Fruit fly (Drosophila melanogaster) whole organism, embryonic: ENCODE data around the gene CG42263.

Experiments
- Ada2b ChIP-seq: fragments of 200-800 bp; sonication (Bioruptor generic); IDR thresholded peaks from 2 replicates; pipeline ENCODE4 v1.3.6; 2022; ENCODE audit warnings: missing biosample characterization, missing genetic modification characterization
- BEAF-32 ChIP-seq: fragments of 200-800 bp; sonication (Bioruptor generic); optimal IDR thresholded peaks from 3 replicates; lab custom pipeline; 2017; ENCODE audit warnings: missing biosample characterization, missing genetic modification characterization, mild to moderate bottlenecking, moderate library complexity, missing genetic modification reagents
- Bdp1 ChIP-seq: fragments of 200-800 bp; sonication (Bioruptor generic); optimal IDR thresholded peaks from 3 replicates; lab custom pipeline; 2016; ENCODE audit warnings: missing biosample characterization, missing genetic modification characterization
- Bgb ChIP-seq: fragments of 200-800 bp; sonication (Bioruptor generic); IDR thresholded peaks from 2 replicates; pipeline ENCODE4 v1.3.6; 2022; ENCODE audit warnings: missing biosample characterization, missing genetic modification characterization; ENCODE audit not compliant: partially characterized antibody
- CG10366 ChIP-seq: fragments of 200-800 bp; sonication (Bioruptor generic); IDR thresholded peaks from 2 replicates; pipeline ENCODE4 v1.3.6; 2022; ENCODE audit warnings: missing biosample characterization, missing genetic modification characterization
- CG11504 ChIP-seq: fragments of 200-800 bp; sonication (Bioruptor generic); optimal IDR thresholded peaks from 3 replicates; lab custom pipeline; 2019; ENCODE audit warnings: missing biosample characterization, mild to moderate bottlenecking, missing genetic modification characterization, moderate library complexity
- CG12391 ChIP-seq: fragments of 200-800 bp; sonication (Bioruptor generic); optimal IDR thresholded peaks from 3 replicates; lab custom pipeline; 2018; ENCODE audit warnings: missing biosample characterization, mild to moderate bottlenecking, missing genetic modification characterization, moderate library complexity
- CG13296 ChIP-seq: fragments of 200-800 bp; sonication (Bioruptor generic); optimal IDR thresholded peaks from 3 replicates; lab custom pipeline; 2018; ENCODE audit warnings: missing biosample characterization, mild to moderate bottlenecking, missing genetic modification characterization
- CG15696 ChIP-seq: fragments of 200-800 bp; sonication (Bioruptor generic); optimal IDR thresholded peaks from 2 replicates; lab custom pipeline; 2019; ENCODE audit warnings: missing biosample characterization, mild to moderate bottlenecking, missing genetic modification characterization, moderate library complexity
- CG17359 ChIP-seq: fragments of 200-800 bp; sonication (Bioruptor generic); optimal IDR thresholded peaks from 3 replicates; lab custom pipeline; 2018; ENCODE audit warnings: missing biosample characterization, mild to moderate bottlenecking, missing genetic modification characterization, moderate library complexity
- CG17361 ChIP-seq: fragments of 200-800 bp; sonication (Bioruptor generic); IDR thresholded peaks from 3 replicates; pipeline ENCODE4 v1.3.6; 2022; ENCODE audit warnings: missing biosample characterization, missing genetic modification characterization
- CG2199 ChIP-seq: fragments of 200-800 bp; sonication (Bioruptor generic); IDR thresholded peaks from 3 replicates; pipeline ENCODE4 v1.3.6; 2022; ENCODE audit warnings: missing biosample characterization, missing genetic modification characterization
- CG30403 ChIP-seq: fragments of 200-800 bp; sonication (Bioruptor generic); optimal IDR thresholded peaks from 3 replicates; lab custom pipeline; 2016; ENCODE audit warnings: missing biosample characterization, missing genetic modification characterization
- CG4707 ChIP-seq: fragments of 200-800 bp; sonication (Bioruptor generic); optimal IDR thresholded peaks from 2 replicates; lab custom pipeline; 2018; ENCODE audit warnings: missing biosample characterization, mild to moderate bottlenecking, missing genetic modification characterization, moderate library complexity
- CG4854 ChIP-seq: fragments of 200-800 bp; sonication (Bioruptor generic); optimal IDR thresholded peaks from 2 replicates; lab custom pipeline; 2016; ENCODE audit warnings: missing biosample characterization, missing genetic modification characterization, inconsistent platforms
- CG7786 ChIP-seq: fragments of 200-800 bp; sonication (Bioruptor generic); optimal IDR thresholded peaks from 2 replicates; lab custom pipeline; 2016; ENCODE audit warnings: missing biosample characterization, missing genetic modification characterization
- CG7839 ChIP-seq: fragments of 200-800 bp; sonication (Bioruptor generic); optimal IDR thresholded peaks from 3 replicates; lab custom pipeline; 2018; ENCODE audit warnings: missing biosample characterization, mild to moderate bottlenecking, missing genetic modification characterization, moderate library complexity
- CG9437 ChIP-seq: fragments of 200-800 bp; sonication (Bioruptor generic); optimal IDR thresholded peaks from 2 replicates; lab custom pipeline; 2018; ENCODE audit warnings: missing biosample characterization, mild to moderate bottlenecking, missing genetic modification characterization
- CG9727 ChIP-seq: fragments of 200-800 bp; sonication (Bioruptor generic); optimal IDR thresholded peaks from 3 replicates; lab custom pipeline; 2017; ENCODE audit warnings: missing biosample characterization, mild to moderate bottlenecking, missing genetic modification characterization
- CHES-1-like ChIP-seq: fragments of 200-800 bp; sonication (Bioruptor generic); optimal IDR thresholded peaks from 2 replicates; lab custom pipeline; 2016; ENCODE audit warnings: missing biosample characterization, missing genetic modification characterization
- Chrac-16 ChIP-seq: fragments of 200-800 bp; sonication (Bioruptor generic); optimal IDR thresholded peaks from 3 replicates; lab custom pipeline; 2016; ENCODE audit warnings: missing biosample characterization, missing genetic modification characterization
- CkIIα-i1 ChIP-seq: fragments of 200-800 bp; sonication (Bioruptor generic); IDR thresholded peaks from 2 replicates; pipeline ENCODE4 v1.3.6; 2022; ENCODE audit warnings: missing biosample characterization, missing genetic modification characterization
- E2f1 ChIP-seq: fragments of 200-800 bp; sonication (Bioruptor generic); IDR thresholded peaks from 2 replicates; pipeline ENCODE4 v1.3.6; 2022; ENCODE audit warnings: missing biosample characterization, missing genetic modification characterization
- ERR ChIP-seq: fragments of 200-800 bp; sonication (Bioruptor generic); optimal IDR thresholded peaks from 2 replicates; lab custom pipeline; 2016; ENCODE audit warnings: missing biosample characterization, missing genetic modification characterization
- Fer3 ChIP-seq: fragments of 200-800 bp; sonication (Bioruptor generic); optimal IDR thresholded peaks from 2 replicates; lab custom pipeline; 2018; ENCODE audit warnings: missing biosample characterization, mild to moderate bottlenecking, missing genetic modification characterization, moderate library complexity
- HmgZ ChIP-seq: fragments of 200-800 bp; sonication (Bioruptor generic); optimal IDR thresholded peaks from 2 replicates; lab custom pipeline; 2018; ENCODE audit warnings: missing biosample characterization, mild to moderate bottlenecking, missing genetic modification characterization
- Lpt ChIP-seq: fragments of >200 bp; optimal IDR thresholded peaks from 2 replicates; lab custom pipeline; 2018; ENCODE audit warnings: missing biosample characterization, missing genetic modification characterization
- NFAT ChIP-seq: fragments of 200-800 bp; sonication (Bioruptor generic); IDR thresholded peaks from 2 replicates; pipeline ENCODE4 v1.3.6; 2022; ENCODE audit warnings: missing biosample characterization, missing genetic modification characterization
- Sry-δ ChIP-seq: fragments of 200-800 bp; sonication (Bioruptor generic); optimal IDR thresholded peaks from 2 replicates; lab custom pipeline; 2016; ENCODE audit warnings: missing biosample characterization, missing genetic modification characterization
- Usf ChIP-seq: fragments of 200-800 bp; sonication (Bioruptor generic); optimal IDR thresholded peaks from 2 replicates; lab custom pipeline; 2017; ENCODE audit warnings: missing genotype, missing biosample characterization, missing genetic modification characterization
- bab2 ChIP-seq: fragments of 200-800 bp; sonication (Bioruptor generic); optimal IDR thresholded peaks from 2 replicates; lab custom pipeline; 2016; ENCODE audit warnings: missing biosample characterization, missing genetic modification characterization
- bigmax ChIP-seq: fragments of 200-800 bp; sonication (Bioruptor generic); optimal IDR thresholded peaks from 2 replicates; lab custom pipeline; 2018; ENCODE audit warnings: missing biosample characterization, mild to moderate bottlenecking, missing genetic modification characterization
- btn ChIP-seq: fragments of 200-800 bp; sonication (Bioruptor generic); optimal IDR thresholded peaks from 2 replicates; lab custom pipeline; 2016; ENCODE audit warnings: missing biosample characterization, missing genetic modification characterization
- crc ChIP-seq: fragments of 200-800 bp; sonication (Bioruptor generic); optimal IDR thresholded peaks from 2 replicates; lab custom pipeline; 2016; ENCODE audit warnings: missing biosample characterization, missing genetic modification characterization
- cwo ChIP-seq: fragments of 200-800 bp; sonication (Bioruptor generic); optimal IDR thresholded peaks from 3 replicates; lab custom pipeline; 2017; ENCODE audit warnings: missing biosample characterization, missing genetic modification characterization, mild to moderate bottlenecking, moderate library complexity, missing genetic modification reagents
- da ChIP-seq: fragments of 200-800 bp; sonication (Bioruptor generic); optimal IDR thresholded peaks from 2 replicates; lab custom pipeline; 2016; ENCODE audit warnings: missing biosample characterization, missing genetic modification characterization
- dpn ChIP-seq, 2 experiments: fragments of 200-800 bp; sonication (Bioruptor generic); optimal IDR thresholded peaks; 3 replicates each; lab custom pipeline; 2016; ENCODE audit warnings: missing biosample characterization in 2 of 2, missing genetic modification characterization in 2 of 2
- ems ChIP-seq: fragments of 200-800 bp; sonication (Bioruptor generic); optimal IDR thresholded peaks from 3 replicates; lab custom pipeline; 2016; ENCODE audit warnings: missing biosample characterization, missing genetic modification characterization
- gsb ChIP-seq: fragments of 200-800 bp; sonication (Bioruptor generic); IDR thresholded peaks from 2 replicates; pipeline ENCODE4 v1.3.6; 2022; ENCODE audit warnings: missing biosample characterization, missing genetic modification characterization
- hth ChIP-seq: fragments of >200 bp; optimal IDR thresholded peaks from 2 replicates; lab custom pipeline; 2017; ENCODE audit warnings: inconsistent platforms
- jumu ChIP-seq: fragments of 200-800 bp; sonication (Bioruptor generic); optimal IDR thresholded peaks from 3 replicates; lab custom pipeline; 2016; ENCODE audit warnings: missing biosample characterization, missing genetic modification characterization
- ken ChIP-seq: fragments of 200-800 bp; sonication (Bioruptor generic); IDR thresholded peaks from 3 replicates; pipeline ENCODE4 v1.3.6; 2022; ENCODE audit warnings: missing biosample characterization, missing genetic modification characterization
- luna ChIP-seq: fragments of 200-800 bp; sonication (Bioruptor generic); optimal IDR thresholded peaks from 2 replicates; lab custom pipeline; 2016; ENCODE audit warnings: missing biosample characterization, missing genetic modification characterization
- mam ChIP-seq: fragments of 200-800 bp; sonication (Bioruptor generic); optimal IDR thresholded peaks from 3 replicates; lab custom pipeline; 2016; ENCODE audit warnings: missing biosample characterization, missing genetic modification characterization
- nerfin-2 ChIP-seq: fragments of 200-800 bp; sonication (Bioruptor generic); IDR thresholded peaks from 2 replicates; pipeline ENCODE4 v1.3.6; 2022; ENCODE audit warnings: missing biosample characterization, missing genetic modification characterization; ENCODE audit not compliant: partially characterized antibody
- peb ChIP-seq: fragments of 200-800 bp; sonication (Bioruptor generic); IDR thresholded peaks from 2 replicates; pipeline ENCODE4 v1.3.6; 2022; ENCODE audit warnings: missing biosample characterization, missing genetic modification characterization
- pita ChIP-seq: fragments of 200-800 bp; sonication (Bioruptor generic); optimal IDR thresholded peaks from 2 replicates; lab custom pipeline; 2017; ENCODE audit warnings: missing biosample characterization, mild to moderate bottlenecking, missing genetic modification characterization
- ranshi ChIP-seq: fragments of 200-800 bp; sonication (Bioruptor generic); IDR thresholded peaks from 2 replicates; pipeline ENCODE4 v1.3.6; 2022; ENCODE audit warnings: missing biosample characterization, missing genetic modification characterization
- slp2 ChIP-seq: fragments of 200-800 bp; sonication (Bioruptor generic); optimal IDR thresholded peaks from 2 replicates; lab custom pipeline; 2016; ENCODE audit warnings: missing biosample characterization, missing genetic modification characterization
- tap ChIP-seq: fragments of 200-800 bp; optimal IDR thresholded peaks from 3 replicates; lab custom pipeline; 2019; ENCODE audit warnings: missing biosample characterization, mild to moderate bottlenecking, missing genetic modification characterization, moderate library complexity
- tin ChIP-seq: fragments of 200-800 bp; sonication (Bioruptor generic); optimal IDR thresholded peaks from 3 replicates; lab custom pipeline; 2016; ENCODE audit warnings: missing biosample characterization, missing genetic modification characterization
- trem ChIP-seq: fragments of 200-800 bp; optimal IDR thresholded peaks from 3 replicates; lab custom pipeline; 2019; ENCODE audit warnings: missing biosample characterization, mild to moderate bottlenecking, missing genetic modification characterization, moderate library complexity
- z ChIP-seq: fragments of 200-800 bp; sonication (Bioruptor generic); IDR thresholded peaks from 3 replicates; pipeline ENCODE4 v1.3.6; 2022; ENCODE audit warnings: missing biosample characterization, missing genetic modification characterization

The CG42263 gene

DNA sequence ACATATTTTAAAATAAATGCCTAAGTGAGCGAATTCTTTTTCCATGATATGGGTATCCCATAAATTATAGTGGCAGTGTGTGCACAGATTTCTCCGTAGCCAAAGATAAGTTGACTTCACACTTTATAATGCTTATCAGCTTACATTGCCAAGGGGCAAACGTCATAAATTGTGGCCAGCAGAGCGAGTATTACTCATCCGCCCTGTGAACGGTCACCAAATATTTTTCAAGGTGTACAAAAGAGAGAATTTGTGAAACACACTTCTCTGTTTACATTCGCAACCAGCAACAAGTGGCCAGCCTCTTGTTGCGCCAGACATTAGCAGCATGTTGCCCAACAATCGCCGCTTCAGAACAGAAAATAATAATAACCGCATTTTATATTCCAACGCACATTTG is 22.7 kb downstream of the CG42263 start (continued):
- no peak for TF ChIP-seq peb (GFP tag; lab: Robert Waterston, UW)
- TF ChIP-seq Lpt (GFP tag; lab: Kevin White, UChicago): no peak
- no peak for TF ChIP-seq trem (tag; lab: Kevin White, UChicago)
- peak; percentile 48 for TF ChIP-seq CG4707
- TF ChIP-seq jumu (GFP tag; lab: Kevin White, UChicago): no peak
- no peak for TF ChIP-seq CG30403
- no peak for TF ChIP-seq ken (GFP tag; lab: Robert Waterston, UW)
- no peak for TF ChIP-seq ERR (GFP tag; lab: Kevin White, UChicago)
- TF ChIP-seq slp2 (GFP tag; lab: Kevin White, UChicago): no peak
- peak; percentile 64 for TF ChIP-seq CG13296 (GFP tag; lab: Kevin White, UChicago)
- TF ChIP-seq CkIIα-i1 (GFP tag; lab: Robert Waterston, UW): no peak
- TF ChIP-seq crc (GFP tag; lab: Kevin White, UChicago): no peak
- TF ChIP-seq Ada2b (GFP tag; lab: Robert Waterston, UW): no peak
- TF ChIP-seq CG10366: no peak
- TF ChIP-seq btn (GFP tag; lab: Kevin White, UChicago): no peak
- TF ChIP-seq ranshi: peak; percentile 37; the same call in 1 of the 2 replicates
- no peak for TF ChIP-seq Chrac-16 (GFP tag; lab: Kevin White, UChicago)
- TF ChIP-seq CG17359 (tag; lab: Kevin White, UChicago): no peak
- TF ChIP-seq CG15696 (tag; lab: Kevin White, UChicago): no peak
- TF ChIP-seq pita (GFP tag; lab: Kevin White, UChicago): no peak
- TF ChIP-seq hth (lab: Kevin White, UChicago): no peak
- peak; percentile 11 for TF ChIP-seq CG7786
- TF ChIP-seq luna (GFP tag; lab: Kevin White, UChicago): peak; percentile 31
- TF ChIP-seq NFAT: no peak
- TF ChIP-seq z (GFP tag; lab: Robert Waterston, UW): no peak
- no peak for TF ChIP-seq CG9437 (GFP tag; lab: Kevin White, UChicago)
- TF ChIP-seq bigmax (GFP tag; lab: Kevin White, UChicago): no peak
- peak; percentile 12 for TF ChIP-seq CG4854 (GFP tag; lab: Kevin White, UChicago)
- no peak for TF ChIP-seq Bdp1 (GFP tag; lab: Kevin White, UChicago)
- peak; percentile 27 for TF ChIP-seq HmgZ (tag; lab: Kevin White, UChicago)
- TF ChIP-seq Usf (GFP tag; lab: Kevin White, UChicago): no peak
- peak; percentile 2 for TF ChIP-seq CHES-1-like (GFP tag; lab: Kevin White, UChicago)
- no peak for TF ChIP-seq CG17361 (GFP tag; lab: Robert Waterston, UW)
- TF ChIP-seq nerfin-2 (GFP tag; lab: Robert Waterston, UW): no peak
- no peak for TF ChIP-seq tap (tag; lab: Kevin White, UChicago)
- no peak for TF ChIP-seq CG12391 (tag; lab: Kevin White, UChicago)
- no peak for TF ChIP-seq bab2 (GFP tag; lab: Kevin White, UChicago)
- no peak for TF ChIP-seq Bgb
- TF ChIP-seq E2f1 (GFP tag; lab: Robert Waterston, UW): no peak
- TF ChIP-seq BEAF-32 (GFP tag; lab: Kevin White, UChicago): no peak
- peak; percentile 14 for TF ChIP-seq CG7839 (tag; lab: Kevin White, UChicago)
- peak; percentile 19 for TF ChIP-seq Fer3 (tag; lab: Kevin White, UChicago)
- peak; percentile 21 to 41 for TF ChIP-seq dpn (GFP tag; optimal IDR thresholded peaks at IDR 0.05; lab: Kevin White, UChicago)
- TF ChIP-seq CG2199 (GFP tag; lab: Robert Waterston, UW): peak; percentile 53; the same call in 1 of the 3 replicates
- TF ChIP-seq gsb: 0 out of 2 replicates have a peak, but pooled peaks have one; percentile 32
- TF ChIP-seq mam (GFP tag; lab: Kevin White, UChicago): no peak
- no peak for TF ChIP-seq tin (GFP tag; lab: Kevin White, UChicago)
- peak; percentile 99 for TF ChIP-seq CG11504 (tag; lab: Kevin White, UChicago)
- TF ChIP-seq Sry-δ (GFP tag; lab: Kevin White, UChicago): no peak
- TF ChIP-seq CG9727 (GFP tag; lab: Kevin White, UChicago): no peak
- TF ChIP-seq da (GFP tag; lab: Kevin White, UChicago): no peak
- peak; percentile 24 for TF ChIP-seq ems
- TF ChIP-seq cwo (GFP tag; lab: Kevin White, UChicago): peak; percentile 12
